Worm (Caenorhabditis elegans) whole organism, young adult: ENCODE data around the gene C50D2.2.

Experiments used
- F22D6.2 ChIP-seq: sonication (generic microtip); optimal IDR thresholded peaks from 2 replicates; lab custom pipeline; 2016; ENCODE audit warnings: mild to moderate bottlenecking, missing genetic modification characterization, missing compliant biosample characterization
- F23B12.7 ChIP-seq: sonication (generic microtip); optimal IDR thresholded peaks from 2 replicates; lab custom pipeline; 2017; ENCODE audit warnings: missing genetic modification characterization, mild to moderate bottlenecking, missing compliant biosample characterization, antibody characterized with exemption, moderate library complexity; ENCODE audit not compliant: insufficient read depth
- F33H1.4 ChIP-seq: fragments of 200-800 bp; sonication (Bioruptor generic); IDR thresholded peaks from 2 replicates; pipeline ENCODE4 v1.3.6; 2022; ENCODE audit warnings: missing genetic modification reagents, missing genetic modification characterization, missing compliant biosample characterization
- F49E8.2 ChIP-seq: sonication (generic microtip); optimal IDR thresholded peaks from 3 replicates; lab custom pipeline; 2017; ENCODE audit warnings: missing genetic modification characterization, mild to moderate bottlenecking, missing compliant biosample characterization, antibody characterized with exemption, moderate library complexity; ENCODE audit not compliant: insufficient read depth
- T07F8.4 ChIP-seq: sonication (generic microtip); optimal IDR thresholded peaks from 2 replicates; lab custom pipeline; 2016; ENCODE audit warnings: mild to moderate bottlenecking, missing genetic modification characterization, moderate library complexity, missing compliant biosample characterization
- Y56A3A.18 ChIP-seq: fragments of 200-800 bp; sonication (Bioruptor generic); IDR thresholded peaks from 2 replicates; pipeline ENCODE4 v1.3.6; 2022; ENCODE audit warnings: missing genetic modification reagents, missing genetic modification characterization, missing compliant biosample characterization
- Y67H2A.10 ChIP-seq: fragments of 200-800 bp; sonication (Bioruptor generic); conservative IDR thresholded peaks from 2 replicates; pipeline ENCODE4 v1.3.6; 2022; ENCODE audit warnings: missing genetic modification reagents, missing genetic modification characterization, missing compliant biosample characterization
- akir-1 ChIP-seq: fragments of 200-800 bp; sonication (Bioruptor generic); optimal IDR thresholded peaks from 2 replicates; lab custom pipeline; 2018; ENCODE audit warnings: mild to moderate bottlenecking, missing genetic modification characterization, moderate library complexity, missing compliant biosample characterization
- aptf-2 ChIP-seq: fragments of 200-800 bp; sonication (Bioruptor generic); conservative IDR thresholded peaks from 2 replicates; pipeline ENCODE4 v1.3.6; 2022; ENCODE audit warnings: missing genetic modification reagents, missing genetic modification characterization, missing compliant biosample characterization
- ceh-100 ChIP-seq: fragments of 200-800 bp; sonication (Bioruptor generic); IDR thresholded peaks from 2 replicates; pipeline ENCODE4 v1.3.6; 2022; ENCODE audit warnings: missing genetic modification reagents, missing genetic modification characterization, missing compliant biosample characterization
- ceh-91 ChIP-seq: fragments of 200-800 bp; sonication (Bioruptor generic); IDR thresholded peaks from 2 replicates; pipeline ENCODE4 v1.3.6; 2022; ENCODE audit warnings: missing genetic modification reagents, missing genetic modification characterization, missing compliant biosample characterization
- efl-1 ChIP-seq: fragments of 150-350 bp; optimal IDR thresholded peaks from 2 replicates; lab custom pipeline; 2014; ENCODE audit warnings: missing biosample characterization, missing genetic modification reagents, missing genetic modification characterization
- hlh-12 ChIP-seq: sonication (generic microtip); optimal IDR thresholded peaks from 2 replicates; lab custom pipeline; 2016; ENCODE audit warnings: missing genetic modification characterization, missing compliant biosample characterization
- hmg-1.2 ChIP-seq: fragments of 200-800 bp; sonication (Bioruptor generic); IDR thresholded peaks from 2 replicates; pipeline ENCODE4 v1.3.6; 2022; ENCODE audit warnings: missing genetic modification reagents, missing genetic modification characterization, missing compliant biosample characterization
- hrde-1 ChIP-seq: sonication (generic microtip); optimal IDR thresholded peaks from 2 replicates; lab custom pipeline; 2016; ENCODE audit warnings: missing genetic modification characterization, mild to moderate bottlenecking, missing compliant biosample characterization, moderate library complexity, missing genotype, missing genetic modification reagents, borderline replicate concordance
- hsf-1 ChIP-seq: fragments of 200-800 bp; sonication (Bioruptor generic); IDR thresholded peaks from 2 replicates; pipeline ENCODE4 v1.3.6; 2022; ENCODE audit warnings: missing genetic modification reagents, missing genetic modification characterization, missing compliant biosample characterization
- lag-1 ChIP-seq: fragments of 200-800 bp; sonication (Bioruptor generic); IDR thresholded peaks from 2 replicates; pipeline ENCODE4 v1.3.6; 2022; ENCODE audit warnings: missing genetic modification reagents, missing genetic modification characterization, missing compliant biosample characterization
- let-607 ChIP-seq, 2 experiments: fragments of 200-800 bp in 1 of 2; sonication (Bioruptor generic) in 1 of 2; sonication (generic microtip) in 1 of 2; optimal IDR thresholded peaks; 2 replicates each; lab custom pipeline; 2016 to 2018; ENCODE audit warnings: mild to moderate bottlenecking in 2 of 2, missing compliant biosample characterization in 2 of 2, missing genetic modification characterization in 2 of 2, moderate library complexity in 2 of 2, missing genotype in 1 of 2
- lin-35 ChIP-seq, 3 experiments: fragments of 150-350 bp in 2 of 3; sonication (generic microtip) in 1 of 3; optimal IDR thresholded peaks; 2 replicates each; lab custom pipeline; 2014 to 2018; ENCODE audit warnings: missing biosample characterization in 3 of 3, missing genetic modification characterization in 3 of 3, missing genetic modification reagents in 3 of 3
- lin-40 ChIP-seq: sonication (generic microtip); optimal IDR thresholded peaks from 2 replicates; lab custom pipeline; 2016; ENCODE audit warnings: missing genetic modification characterization, mild to moderate bottlenecking, missing compliant biosample characterization, missing genotype, missing genetic modification reagents
- lin-54 ChIP-seq: fragments of 200-800 bp; sonication (Bioruptor generic); optimal IDR thresholded peaks from 2 replicates; lab custom pipeline; 2018; ENCODE audit warnings: mild to moderate bottlenecking, missing genetic modification characterization, missing compliant biosample characterization
- madf-10 ChIP-seq: sonication (generic microtip); optimal IDR thresholded peaks from 2 replicates; lab custom pipeline; 2016; ENCODE audit warnings: mild to moderate bottlenecking, missing genetic modification characterization, missing compliant biosample characterization
- madf-3 ChIP-seq: fragments of 200-800 bp; sonication (Bioruptor generic); IDR thresholded peaks from 2 replicates; pipeline ENCODE4 v1.3.6; 2022; ENCODE audit warnings: missing genetic modification reagents, missing genetic modification characterization, missing compliant biosample characterization
- mcd-1 ChIP-seq: fragments of 200-800 bp; sonication (Bioruptor generic); IDR thresholded peaks from 2 replicates; pipeline ENCODE4 v1.3.6; 2022; ENCODE audit warnings: missing genetic modification reagents, missing genetic modification characterization, missing compliant biosample characterization
- mxl-1 ChIP-seq: sonication (generic microtip); optimal IDR thresholded peaks from 2 replicates; lab custom pipeline; 2016; ENCODE audit warnings: missing genetic modification characterization, missing compliant biosample characterization
- nfya-1 ChIP-seq: sonication (generic microtip); optimal IDR thresholded peaks from 2 replicates; lab custom pipeline; 2017; ENCODE audit warnings: antibody characterized with exemption, missing compliant biosample characterization, missing genetic modification characterization, borderline replicate concordance; ENCODE audit not compliant: insufficient read depth
- nhr-27 ChIP-seq: fragments of 200-800 bp; sonication (Bioruptor generic); optimal IDR thresholded peaks from 2 replicates; lab custom pipeline; 2018; ENCODE audit warnings: mild to moderate bottlenecking, missing genetic modification characterization, moderate library complexity, missing compliant biosample characterization
- pha-4 ChIP-seq: fragments of 150-350 bp; sonication (generic microtip); optimal IDR thresholded peaks from 2 replicates; lab custom pipeline; 2014; ENCODE audit warnings: missing biosample characterization, missing genetic modification reagents, missing genetic modification characterization
- rcor-1 ChIP-seq: fragments of 200-800 bp; sonication (Bioruptor generic); IDR thresholded peaks from 2 replicates; pipeline ENCODE4 v1.3.6; 2022; ENCODE audit warnings: missing genetic modification reagents, missing genetic modification characterization, missing compliant biosample characterization
- repo-1 ChIP-seq: sonication (generic microtip); optimal IDR thresholded peaks from 2 replicates; lab custom pipeline; 2017; ENCODE audit warnings: mild to moderate bottlenecking, missing genetic modification characterization, missing compliant biosample characterization
- sea-2 ChIP-seq: fragments of 200-800 bp; sonication (Bioruptor generic); IDR thresholded peaks from 2 replicates; pipeline ENCODE4 v1.3.6; 2022; ENCODE audit warnings: missing genetic modification characterization, missing compliant biosample characterization
- snpc-1.1 ChIP-seq: sonication (generic microtip); optimal IDR thresholded peaks from 2 replicates; lab custom pipeline; 2017; ENCODE audit warnings: missing genetic modification characterization, mild to moderate bottlenecking, missing compliant biosample characterization, antibody characterized with exemption, moderate library complexity, missing genotype, missing genetic modification reagents; ENCODE audit not compliant: insufficient read depth
- sptf-2 ChIP-seq: fragments of 200-800 bp; sonication (Bioruptor generic); optimal IDR thresholded peaks from 2 replicates; lab custom pipeline; 2018; ENCODE audit warnings: mild to moderate bottlenecking, missing genetic modification characterization, missing compliant biosample characterization
- tbp1 ChIP-seq: fragments of 200-800 bp; sonication (Bioruptor generic); optimal IDR thresholded peaks from 2 replicates; lab custom pipeline; 2018; ENCODE audit warnings: mild to moderate bottlenecking, missing genetic modification characterization, missing compliant biosample characterization
- zim-3 ChIP-seq: sonication (generic microtip); optimal IDR thresholded peaks from 2 replicates; lab custom pipeline; 2017; ENCODE audit warnings: mild to moderate bottlenecking, missing genetic modification characterization, moderate library complexity, missing compliant biosample characterization
- ztf-18 ChIP-seq: sonication (generic microtip); optimal IDR thresholded peaks from 2 replicates; lab custom pipeline; 2016; ENCODE audit warnings: missing genotype, mild to moderate bottlenecking, missing genetic modification characterization, missing compliant biosample characterization
- ztf-22 ChIP-seq: fragments of 200-800 bp; sonication (Bioruptor generic); optimal IDR thresholded peaks from 2 replicates; lab custom pipeline; 2018; ENCODE audit warnings: mild to moderate bottlenecking, missing genetic modification characterization, moderate library complexity, missing compliant biosample characterization
- ztf-25 ChIP-seq: fragments of 200-800 bp; sonication (Bioruptor generic); IDR thresholded peaks from 2 replicates; pipeline ENCODE4 v1.3.6; 2022; ENCODE audit warnings: missing genetic modification reagents, missing genetic modification characterization, missing compliant biosample characterization
- ztf-3 ChIP-seq: fragments of 200-800 bp; sonication (Bioruptor generic); optimal IDR thresholded peaks from 2 replicates; lab custom pipeline; 2018; ENCODE audit warnings: mild to moderate bottlenecking, missing genetic modification characterization, missing compliant biosample characterization
- ztf-6 ChIP-seq: fragments of 200-800 bp; sonication (Bioruptor generic); IDR thresholded peaks from 2 replicates; pipeline ENCODE4 v1.3.6; 2022; ENCODE audit warnings: missing genetic modification reagents, missing genetic modification characterization, missing compliant biosample characterization

Gene C50D2.2

DNA sequence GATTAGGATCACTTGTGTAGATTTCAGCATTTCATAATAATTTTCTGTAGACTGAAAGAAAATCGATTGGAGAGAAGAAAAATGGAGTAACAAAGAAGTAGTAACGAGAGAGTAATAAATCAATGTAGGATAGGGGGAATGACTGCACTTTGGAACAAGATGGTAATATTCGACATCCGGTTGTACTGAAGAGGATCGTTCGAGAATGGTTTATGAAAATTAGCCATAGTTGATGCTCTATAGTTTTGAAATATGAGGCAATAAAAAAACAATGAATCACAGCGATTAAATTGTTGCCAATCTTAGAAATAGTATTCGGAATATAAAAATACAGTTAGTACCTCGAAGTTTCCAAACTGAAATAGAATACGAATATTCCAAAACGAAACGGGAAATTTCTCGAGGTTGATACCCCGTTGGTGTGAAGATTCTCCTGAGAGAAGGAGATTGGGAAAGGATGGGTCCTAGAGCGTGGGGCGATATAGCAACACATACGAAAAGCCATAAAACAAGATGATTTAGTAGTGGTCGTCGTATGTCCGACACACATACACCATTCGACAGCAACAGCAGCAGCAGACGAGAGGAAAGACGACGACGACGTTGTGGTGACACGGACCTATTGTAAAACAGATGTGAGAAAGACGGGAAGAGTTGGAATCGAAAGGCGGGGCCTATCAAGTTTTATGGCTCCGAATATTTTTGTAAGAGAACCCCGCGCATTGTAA is 24.7 kb downstream of the C50D2.2 start, which contains the start of gene cwn-1:
cwn-1 (minus strand) TSS at position 51 of the 728 bp plus-strand sequence.
- TF ChIP-seq rcor-1 (GFP tag; lab: Robert Waterston, UW) (no peak), hrde-1 (tag; lab: Kevin White, UChicago) (no peak), aptf-2 (GFP tag; lab: Robert Waterston, UW) (no peak), tbp1 (GFP tag; lab: Kevin White, UChicago) (no peak), hlh-12 (tag; lab: Kevin White, UChicago) (no peak), lag-1 (no peak), sea-2 (GFP tag; lab: Robert Waterston, UW) (no peak), ztf-22 (GFP tag; lab: Kevin White, UChicago) (no peak), zim-3 (tag; lab: Kevin White, UChicago) (no peak), let-607 (tag; optimal IDR thresholded peaks at IDR 0.05; lab: Kevin White, UChicago) (no peak), madf-3 (GFP tag; lab: Robert Waterston, UW) (no peak), ztf-3 (no peak), akir-1 (GFP tag; lab: Kevin White, UChicago) (no peak), nhr-27 (no peak), hmg-1.2 (GFP tag; lab: Robert Waterston, UW) (no peak), hsf-1 (no peak), repo-1 (tag; lab: Kevin White, UChicago) (no peak)
- TF ChIP-seq, all 124 proteins: peak for 0

DNA sequence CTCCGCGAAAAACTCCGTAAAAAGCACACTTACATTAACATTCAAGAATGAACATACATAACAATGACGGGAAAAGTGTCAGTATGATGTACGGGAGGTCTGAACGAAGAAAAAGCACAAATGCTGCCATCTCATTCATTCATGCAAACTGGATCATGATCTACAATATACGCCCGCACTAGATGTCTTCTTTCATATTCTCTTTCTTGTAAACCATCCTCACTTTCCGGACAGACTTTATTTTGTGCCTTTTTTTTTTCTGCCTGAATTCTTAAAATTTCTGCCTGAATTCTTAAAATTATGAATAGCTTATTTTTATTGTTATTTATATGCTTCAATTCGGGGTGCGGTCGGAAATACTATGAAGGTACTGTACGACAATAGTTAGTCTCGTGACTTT is 26.2 kb downstream of the C50D2.2 start, which contains the start of gene K10B4.1:
K10B4.1 (plus strand) TSS at position 301 of the 400 bp plus-strand sequence.
- TF ChIP-seq lin-40 (tag; lab: Kevin White, UChicago) = no peak

DNA sequence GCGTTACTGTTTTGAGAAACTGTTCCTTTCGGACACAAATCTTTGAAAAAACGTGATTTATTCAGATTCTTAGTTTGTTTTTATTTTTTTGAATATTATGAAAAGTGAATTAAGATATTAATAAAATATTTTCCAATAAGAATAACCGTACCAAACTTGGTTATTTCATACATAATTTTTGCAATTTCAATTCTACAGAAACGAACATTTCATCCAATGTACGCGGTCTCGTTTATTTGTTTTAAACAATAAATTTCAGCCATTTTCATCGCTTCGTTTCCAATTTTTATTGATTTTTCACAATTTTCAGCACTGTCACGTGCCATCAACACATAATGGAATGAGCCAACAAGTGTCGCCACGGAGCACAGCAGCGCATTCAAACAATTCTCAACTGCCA is 38.0 kb downstream of the C50D2.2 start, which contains the start of gene T25D3.4:
T25D3.4 (plus strand) TSS at position 301 of the 400 bp plus-strand sequence.
- TF ChIP-seq Y56A3A.18 (GFP tag; lab: Robert Waterston, UW) (no peak), ztf-22 (GFP tag; lab: Kevin White, UChicago) (no peak), Y67H2A.10 (GFP tag; lab: Robert Waterston, UW) (no peak), ceh-100 (GFP tag; lab: Robert Waterston, UW) (peak; percentile 67), mxl-1 (tag; lab: Kevin White, UChicago) (no peak), F22D6.2 (no peak), ceh-91 (GFP tag; lab: Robert Waterston, UW) (no peak)

DNA sequence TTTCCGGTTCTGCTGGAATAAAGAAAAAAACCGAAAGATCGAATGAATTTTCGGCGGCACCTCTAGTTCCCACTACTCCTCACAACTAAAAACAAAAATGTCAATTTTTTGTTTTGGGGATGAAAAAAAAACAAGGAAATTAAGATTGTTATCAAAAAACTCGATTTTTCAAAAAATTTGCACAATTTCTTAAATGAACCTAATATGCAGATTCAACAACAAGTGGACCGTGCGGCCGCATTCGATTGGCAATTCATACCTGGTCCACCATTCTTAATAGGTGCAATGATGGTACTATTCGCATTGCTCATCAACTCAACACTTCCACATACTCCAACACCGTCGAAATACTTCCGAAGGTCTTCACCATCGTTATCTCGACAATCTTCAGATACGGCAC is 42.5 kb downstream of the C50D2.2 start:
- TF ChIP-seq F49E8.2 (tag; lab: Kevin White, UChicago) = no peak
- no peak for TF ChIP-seq pha-4
- TF ChIP-seq snpc-1.1 (tag; lab: Kevin White, UChicago) = no peak
- TF ChIP-seq F33H1.4 (GFP tag; lab: Robert Waterston, UW) = no peak
- TF ChIP-seq lin-54 (GFP tag; lab: Kevin White, UChicago) = no peak
- no peak for TF ChIP-seq F23B12.7 (tag; lab: Kevin White, UChicago)
- no peak for TF ChIP-seq nfya-1 (tag; lab: Kevin White, UChicago)
- no peak for TF ChIP-seq lin-35 (GFP tag; optimal IDR thresholded peaks at IDR 0.05; lab: Kevin White, UChicago)
- TF ChIP-seq ztf-25 (GFP tag; lab: Robert Waterston, UW) = no peak
- TF ChIP-seq mcd-1 = no peak
- TF ChIP-seq efl-1 (GFP tag; lab: Kevin White, UChicago) = no peak
- TF ChIP-seq ceh-100 (GFP tag; lab: Robert Waterston, UW) = no peak
- no peak for TF ChIP-seq madf-10 (tag; lab: Kevin White, UChicago)
- TF ChIP-seq ztf-18 (tag; lab: Kevin White, UChicago) = no peak
- TF ChIP-seq sea-2 (GFP tag; lab: Robert Waterston, UW) = no peak
- no peak for TF ChIP-seq T07F8.4 (tag; lab: Kevin White, UChicago)
- no peak for TF ChIP-seq sptf-2 (GFP tag; lab: Kevin White, UChicago)
- no peak for TF ChIP-seq ztf-6 (GFP tag; lab: Robert Waterston, UW)
- no peak for TF ChIP-seq F22D6.2
